Fruit fly (Drosophila melanogaster) ovary, adult (tissue): Measurements from ENCODE around the gene PolE2.

Experiments used
- CG17801 ChIP-seq: fragments of 200-800 bp; optimal IDR thresholded peaks from 2 replicates; lab custom pipeline; 2019; ENCODE audit warnings: missing biosample characterization, mild to moderate bottlenecking, missing genetic modification characterization, moderate library complexity; ENCODE audit not compliant: partially characterized antibody

Gene PolE2

DNA sequence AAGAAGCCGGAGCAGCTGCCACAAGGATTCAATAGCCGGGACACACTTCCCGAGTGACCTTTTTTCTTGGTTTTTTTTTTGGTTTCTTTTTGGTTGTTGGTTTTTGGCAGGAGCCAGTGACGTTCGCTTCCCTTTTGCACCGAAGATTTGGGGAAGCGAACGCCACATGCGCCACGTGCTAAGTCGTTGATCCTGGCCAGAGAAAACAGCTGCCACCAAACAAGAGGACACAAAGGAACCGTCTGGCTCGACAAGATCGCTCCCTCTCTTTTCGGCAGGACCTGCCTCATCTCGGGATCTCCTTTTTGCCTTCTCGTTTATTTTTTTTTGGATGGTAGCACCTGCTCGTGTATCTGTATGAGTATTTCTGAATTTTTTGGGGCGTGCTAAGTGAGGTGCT, 38.2 kb downstream of the PolE2 start:
- no peak for TF ChIP-seq CG17801 (GFP tag; lab: Kevin White, UChicago)

dm6 chr3L:5856919-5857318, 40.3 kb downstream of the PolE2 start:
- no peak for TF ChIP-seq CG17801 (GFP tag; lab: Kevin White, UChicago)

DNA sequence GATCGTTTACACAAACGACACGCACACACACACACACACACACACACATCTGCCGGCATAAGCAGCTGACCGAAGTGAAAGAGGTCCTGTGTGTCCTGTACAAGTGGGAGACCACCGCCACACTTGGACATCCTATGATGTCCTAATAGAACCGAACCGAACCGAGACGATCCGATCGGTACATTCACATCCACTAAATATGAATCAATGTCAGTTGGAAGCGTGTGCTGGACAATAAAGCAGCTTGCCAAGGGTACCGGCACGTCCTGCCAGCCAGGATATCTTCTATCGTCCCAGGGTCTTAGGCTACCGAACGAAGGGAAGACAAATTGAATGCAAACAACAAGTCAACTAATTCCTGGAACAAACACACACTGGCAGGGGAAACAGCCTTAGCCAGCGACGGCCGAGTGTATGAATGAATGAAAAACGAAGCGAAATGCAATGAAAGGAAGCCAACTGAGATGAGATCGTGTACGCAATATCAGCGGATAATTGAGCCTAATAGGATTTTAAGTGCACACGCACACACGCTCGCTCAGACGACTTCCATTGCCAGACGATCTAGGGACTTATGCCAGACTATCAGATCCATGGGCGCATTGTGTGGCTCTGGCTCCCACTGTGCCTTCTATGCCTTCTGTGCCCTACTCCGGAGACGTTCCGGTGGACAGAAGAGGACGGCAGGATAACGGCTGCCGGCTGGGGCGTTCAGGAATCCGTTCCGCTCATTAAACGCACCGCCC, 41.0 kb downstream of the PolE2 start:
- no peak for TF ChIP-seq CG17801 (GFP tag; lab: Kevin White, UChicago)

DNA sequence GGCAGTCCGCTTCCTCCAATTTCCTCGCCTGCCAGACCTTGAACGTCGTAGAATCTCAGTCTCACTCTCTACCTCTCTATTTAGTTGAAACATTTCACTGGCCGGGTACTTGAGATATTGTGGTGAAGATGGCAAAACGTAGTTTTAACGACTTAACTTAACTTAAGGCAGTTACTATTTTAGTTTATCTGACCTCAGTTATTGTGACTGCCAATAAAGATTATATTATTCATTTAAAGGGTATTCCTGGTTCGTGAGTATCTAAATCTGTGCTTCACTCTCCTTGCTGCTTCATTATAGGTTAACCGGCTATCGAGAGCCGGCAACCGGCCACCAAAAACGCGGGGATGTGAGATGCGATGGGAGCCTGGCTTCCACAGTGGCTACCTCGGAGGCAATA, 42.1 kb downstream of the PolE2 start:
- no peak for TF ChIP-seq CG17801 (GFP tag; lab: Kevin White, UChicago)

- no peak for TF ChIP-seq CG17801 (GFP tag; lab: Kevin White, UChicago)
These were observed 45.6 kb downstream of the PolE2 start for dm6 chr3L:5851636-5852035.

dm6 chr3L:5848929-5849328, 48.3 kb downstream of the PolE2 start:
- no peak for TF ChIP-seq CG17801 (GFP tag; lab: Kevin White, UChicago)
